Worm (Caenorhabditis elegans) whole organism, early embryonic: ENCODE measurements around the gene F55G7.3.

ENCODE experiments used
- ceh-13 ChIP-seq: fragments of 200-800 bp; sonication (Bioruptor generic); optimal IDR thresholded peaks from 2 replicates; lab custom pipeline; 2018; ENCODE audit warnings: mild to moderate bottlenecking, missing genetic modification characterization, missing compliant biosample characterization
- ets-7 ChIP-seq: sonication (generic microtip); optimal IDR thresholded peaks from 2 replicates; lab custom pipeline; 2016; ENCODE audit warnings: missing genotype, missing genetic modification characterization, missing compliant biosample characterization
- hnd-1 ChIP-seq: sonication (generic microtip); optimal IDR thresholded peaks from 2 replicates; lab custom pipeline; 2016; ENCODE audit warnings: missing genetic modification characterization, missing compliant biosample characterization

ce11 chrX:11917994-11918393, 23.9 kb downstream of the F55G7.3 start, which contains the start of gene Y62H9A.16:
- TF ChIP-seq ceh-13 (GFP tag; lab: Kevin White, UChicago) = no peak
- TF ChIP-seq ets-7 (tag; lab: Kevin White, UChicago) = no peak
- TF ChIP-seq hnd-1 (tag; lab: Kevin White, UChicago) = no peak
